Fruit fly (Drosophila melanogaster) whole organism, embryonic: ENCODE results near the gene Tmep.

Source experiments
- Awh ChIP-seq: fragments of 200-800 bp; sonication (Bioruptor generic); IDR thresholded peaks from 2 replicates; pipeline ENCODE4, ENCODE4 v1.3.6; 2022; ENCODE audit warnings: missing biosample characterization, missing genetic modification characterization
- Blimp-1 ChIP-seq: fragments of 200-800 bp; sonication (Bioruptor generic); optimal IDR thresholded peaks from 3 replicates; lab custom pipeline; 2018; ENCODE audit warnings: missing biosample characterization, missing genetic modification characterization, mild to moderate bottlenecking, moderate library complexity, missing genetic modification reagents
- CG10565 ChIP-seq: fragments of 200-800 bp; sonication (Bioruptor generic); optimal IDR thresholded peaks from 3 replicates; lab custom pipeline; 2016; ENCODE audit warnings: missing biosample characterization, mild to moderate bottlenecking, missing genetic modification characterization
- CG10654 ChIP-seq: fragments of 200-800 bp; sonication (Bioruptor generic); optimal IDR thresholded peaks from 2 replicates; lab custom pipeline; 2016; ENCODE audit warnings: missing biosample characterization, missing genetic modification characterization
- CG10979 ChIP-seq: fragments of 200-800 bp; sonication (Bioruptor generic); optimal IDR thresholded peaks from 2 replicates; lab custom pipeline; 2018; ENCODE audit warnings: missing biosample characterization, mild to moderate bottlenecking, missing genetic modification characterization, moderate library complexity
- CG11504 ChIP-seq: fragments of 200-800 bp; sonication (Bioruptor generic); optimal IDR thresholded peaks from 3 replicates; lab custom pipeline; 2019; ENCODE audit warnings: missing biosample characterization, mild to moderate bottlenecking, missing genetic modification characterization, moderate library complexity
- CG11695 ChIP-seq: fragments of 200-800 bp; sonication (Bioruptor generic); IDR thresholded peaks from 3 replicates; pipeline ENCODE4 v1.3.6; 2022; ENCODE audit warnings: missing biosample characterization, missing genetic modification characterization
- CG12104 ChIP-seq: fragments of 200-800 bp; sonication (Bioruptor generic); optimal IDR thresholded peaks from 3 replicates; lab custom pipeline; 2016; ENCODE audit warnings: missing biosample characterization, missing genetic modification characterization
- CG12744 ChIP-seq: fragments of 200-800 bp; sonication (Bioruptor generic); optimal IDR thresholded peaks from 2 replicates; lab custom pipeline; 2016; ENCODE audit warnings: missing biosample characterization, missing genetic modification characterization
- CG15479 ChIP-seq: fragments of 200-800 bp; sonication (Bioruptor generic); optimal IDR thresholded peaks from 3 replicates; lab custom pipeline; 2019; ENCODE audit warnings: missing biosample characterization, mild to moderate bottlenecking, missing genetic modification characterization, moderate library complexity
- CG15696 ChIP-seq: fragments of 200-800 bp; sonication (Bioruptor generic); optimal IDR thresholded peaks from 2 replicates; lab custom pipeline; 2019; ENCODE audit warnings: missing biosample characterization, mild to moderate bottlenecking, missing genetic modification characterization, moderate library complexity
- CG16815 ChIP-seq: fragments of 200-800 bp; sonication (Bioruptor generic); optimal IDR thresholded peaks from 3 replicates; lab custom pipeline; 2017; ENCODE audit warnings: missing biosample characterization, mild to moderate bottlenecking, missing genetic modification characterization
- CG17328 ChIP-seq: fragments of 200-800 bp; sonication (Bioruptor generic); IDR thresholded peaks from 2 replicates; pipeline ENCODE4 v1.3.6; 2022; ENCODE audit warnings: missing biosample characterization, missing genetic modification characterization
- CG1792 ChIP-seq: fragments of 200-800 bp; sonication (Bioruptor generic); optimal IDR thresholded peaks from 2 replicates; lab custom pipeline; 2016; ENCODE audit warnings: missing biosample characterization, missing genetic modification characterization
- CG18619 ChIP-seq: fragments of 200-800 bp; sonication (Bioruptor generic); optimal IDR thresholded peaks from 3 replicates; lab custom pipeline; 2017; ENCODE audit warnings: missing biosample characterization, mild to moderate bottlenecking, missing genetic modification characterization
- CG2678 ChIP-seq: fragments of 200-800 bp; sonication (Bioruptor generic); optimal IDR thresholded peaks from 3 replicates; lab custom pipeline; 2019; ENCODE audit warnings: missing biosample characterization, mild to moderate bottlenecking, missing genetic modification characterization, moderate library complexity
- CG2712 ChIP-seq: fragments of 200-800 bp; optimal IDR thresholded peaks from 3 replicates; lab custom pipeline; 2019; ENCODE audit warnings: missing biosample characterization, mild to moderate bottlenecking, missing genetic modification characterization, moderate library complexity
- CG32532 ChIP-seq: fragments of 200-800 bp; sonication (Bioruptor generic); IDR thresholded peaks from 2 replicates; pipeline ENCODE4 v1.3.6; 2022; ENCODE audit warnings: missing biosample characterization, missing genetic modification characterization
- CG4617 ChIP-seq: fragments of 200-800 bp; sonication (Bioruptor generic); optimal IDR thresholded peaks from 3 replicates; lab custom pipeline; 2016; ENCODE audit warnings: missing biosample characterization, missing genetic modification characterization, borderline replicate concordance
- CG4730 ChIP-seq: fragments of 200-800 bp; sonication (Bioruptor generic); IDR thresholded peaks from 2 replicates; pipeline ENCODE4 v1.3.6; 2022; ENCODE audit warnings: missing biosample characterization, missing genetic modification characterization
- CG5245 ChIP-seq: fragments of 200-800 bp; sonication (Bioruptor generic); optimal IDR thresholded peaks from 3 replicates; lab custom pipeline; 2016; ENCODE audit warnings: missing biosample characterization, missing genetic modification characterization
- CG6654 ChIP-seq: fragments of 200-800 bp; sonication (Bioruptor generic); optimal IDR thresholded peaks from 2 replicates; lab custom pipeline; 2017; ENCODE audit warnings: missing biosample characterization, mild to moderate bottlenecking, missing genetic modification characterization
- CG6683 ChIP-seq: fragments of 200-800 bp; sonication (Bioruptor generic); optimal IDR thresholded peaks from 2 replicates; lab custom pipeline; 2017; ENCODE audit warnings: missing biosample characterization, mild to moderate bottlenecking, missing genetic modification characterization, missing genetic modification reagents
- CG6689 ChIP-seq: fragments of 200-800 bp; sonication (Bioruptor generic); IDR thresholded peaks from 2 replicates; pipeline ENCODE4 v1.3.6; 2022; ENCODE audit warnings: missing biosample characterization, missing genetic modification characterization
- Dref ChIP-seq: fragments of 200-800 bp; sonication (Bioruptor generic); IDR thresholded peaks from 2 replicates; pipeline ENCODE4 v1.3.6; 2022; ENCODE audit warnings: missing biosample characterization, missing genetic modification characterization
- HHEX ChIP-seq: fragments of 200-800 bp; sonication (Bioruptor generic); optimal IDR thresholded peaks from 3 replicates; lab custom pipeline; 2017; ENCODE audit warnings: missing biosample characterization, mild to moderate bottlenecking, missing genetic modification characterization, missing genetic modification reagents
- Hmr ChIP-seq: fragments of 200-800 bp; sonication (Bioruptor generic); optimal IDR thresholded peaks from 3 replicates; lab custom pipeline; 2017; ENCODE audit warnings: mild to moderate bottlenecking, missing biosample characterization, missing genetic modification reagents, missing genetic modification characterization
- Lim3 ChIP-seq: fragments of 200-800 bp; sonication (Bioruptor generic); IDR thresholded peaks from 2 replicates; pipeline ENCODE4 v1.3.6; 2022; ENCODE audit warnings: missing biosample characterization, missing genetic modification characterization
- Mes4 ChIP-seq: fragments of 200-800 bp; sonication (Bioruptor generic); optimal IDR thresholded peaks from 2 replicates; lab custom pipeline; 2016; ENCODE audit warnings: missing biosample characterization, missing genetic modification characterization
- Mrtf ChIP-seq: fragments of 200-800 bp; sonication (Bioruptor generic); IDR thresholded peaks from 3 replicates; pipeline ENCODE4 v1.3.6; 2022; ENCODE audit warnings: missing biosample characterization, missing genetic modification characterization
- NK7.1 ChIP-seq: fragments of 200-800 bp; sonication (Bioruptor generic); optimal IDR thresholded peaks from 3 replicates; lab custom pipeline; 2016; ENCODE audit warnings: missing biosample characterization, missing genetic modification characterization
- Nf-YB ChIP-seq: fragments of 200-800 bp; sonication (Bioruptor generic); optimal IDR thresholded peaks from 3 replicates; lab custom pipeline; 2019; ENCODE audit warnings: missing biosample characterization, mild to moderate bottlenecking, missing genetic modification characterization, moderate library complexity
- PHDP ChIP-seq: fragments of 200-800 bp; sonication (Bioruptor generic); optimal IDR thresholded peaks from 3 replicates; lab custom pipeline; 2018; ENCODE audit warnings: missing biosample characterization, mild to moderate bottlenecking, missing genetic modification characterization, moderate library complexity
- Rfx ChIP-seq: fragments of 200-800 bp; sonication (Bioruptor generic); IDR thresholded peaks from 2 replicates; pipeline ENCODE4 v1.3.6; 2022; ENCODE audit warnings: missing biosample characterization, missing genetic modification characterization
- TFAM ChIP-seq: fragments of 200-800 bp; sonication (Bioruptor generic); optimal IDR thresholded peaks from 2 replicates; lab custom pipeline; 2017; ENCODE audit warnings: missing biosample characterization, missing genetic modification characterization, inconsistent platforms
- bab2 ChIP-seq: fragments of 200-800 bp; sonication (Bioruptor generic); optimal IDR thresholded peaks from 2 replicates; lab custom pipeline; 2016; ENCODE audit warnings: missing biosample characterization, missing genetic modification characterization
- cas ChIP-seq: fragments of 200-800 bp; sonication (Bioruptor generic); IDR thresholded peaks from 2 replicates; pipeline ENCODE4 v1.3.6; 2022; ENCODE audit warnings: missing biosample characterization, missing genetic modification characterization
- croc ChIP-seq: fragments of 200-800 bp; sonication (Bioruptor generic); conservative IDR thresholded peaks from 3 replicates; pipeline ENCODE4 v1.3.6; 2022; ENCODE audit warnings: missing biosample characterization, missing genetic modification characterization
- gem ChIP-seq: fragments of 200-800 bp; sonication (Bioruptor generic); optimal IDR thresholded peaks from 2 replicates; lab custom pipeline; 2019; ENCODE audit warnings: missing biosample characterization, mild to moderate bottlenecking, missing genetic modification characterization, moderate library complexity
- grn ChIP-seq: fragments of 200-800 bp; sonication (Bioruptor generic); optimal IDR thresholded peaks from 3 replicates; lab custom pipeline; 2017; ENCODE audit warnings: missing biosample characterization, missing genetic modification characterization
- gsb ChIP-seq: fragments of 200-800 bp; sonication (Bioruptor generic); IDR thresholded peaks from 2 replicates; pipeline ENCODE4 v1.3.6; 2022; ENCODE audit warnings: missing biosample characterization, missing genetic modification characterization
- hbn ChIP-seq: fragments of 200-800 bp; sonication (Bioruptor generic); IDR thresholded peaks from 2 replicates; pipeline ENCODE4 v1.3.6; 2022; ENCODE audit warnings: missing biosample characterization, missing genetic modification characterization; ENCODE audit not compliant: partially characterized antibody
- onecut ChIP-seq: fragments of 200-800 bp; sonication (Bioruptor generic); IDR thresholded peaks from 2 replicates; pipeline ENCODE4 v1.3.6; 2022; ENCODE audit warnings: missing biosample characterization, missing genetic modification characterization
- pan ChIP-seq, 4 experiments: fragments of >200 bp in 3 of 4; fragments of 200-800 bp in 1 of 4; sonication (Bioruptor generic) in 1 of 4; optimal IDR thresholded peaks in 3 of 4; IDR thresholded peaks in 1 of 4; 2 replicates each; pipeline versions ENCODE4 v1.3.6 to Lab custom; 2017 to 2022; ENCODE audit warnings: missing biosample characterization in 2 of 4, missing genetic modification characterization in 2 of 4, mixed read lengths in 1 of 4
- phol ChIP-seq: fragments of 200-800 bp; sonication (Bioruptor generic); optimal IDR thresholded peaks from 3 replicates; lab custom pipeline; 2018; ENCODE audit warnings: missing biosample characterization, mild to moderate bottlenecking, missing genetic modification characterization, moderate library complexity
- prd ChIP-seq, 3 experiments: fragments of >200 bp in 2 of 3; fragments of 200-800 bp in 1 of 3; sonication (Bioruptor generic) in 1 of 3; optimal IDR thresholded peaks in 2 of 3; IDR thresholded peaks in 1 of 3; 2 replicates in 2 of 3; 3 replicates in 1 of 3; pipeline versions ENCODE4 v1.3.6 to Lab custom; 2017 to 2022; ENCODE audit warnings: missing biosample characterization in 1 of 3, missing genetic modification characterization in 1 of 3
- sens ChIP-seq: fragments of 200-800 bp; sonication (Bioruptor generic); peaks from one replicate; lab custom pipeline; 2016; ENCODE audit warnings: missing biosample characterization, missing genetic modification characterization
- tgo ChIP-seq: fragments of 200-800 bp; sonication (Bioruptor generic); IDR thresholded peaks from 3 replicates; pipeline ENCODE4 v1.3.6; 2022; ENCODE audit warnings: missing biosample characterization, missing genetic modification characterization
- ttk ChIP-seq: fragments of 200-800 bp; sonication (Bioruptor generic); IDR thresholded peaks from 2 replicates; pipeline ENCODE4 v2.1.2; 2022; ENCODE audit warnings: missing biosample characterization, missing genetic modification characterization
- vvl ChIP-seq: fragments of 200-800 bp; sonication (Bioruptor generic); IDR thresholded peaks from 2 replicates; pipeline ENCODE4 v1.3.6; 2022; ENCODE audit warnings: missing biosample characterization, missing genetic modification characterization

The Tmep gene

DNA sequence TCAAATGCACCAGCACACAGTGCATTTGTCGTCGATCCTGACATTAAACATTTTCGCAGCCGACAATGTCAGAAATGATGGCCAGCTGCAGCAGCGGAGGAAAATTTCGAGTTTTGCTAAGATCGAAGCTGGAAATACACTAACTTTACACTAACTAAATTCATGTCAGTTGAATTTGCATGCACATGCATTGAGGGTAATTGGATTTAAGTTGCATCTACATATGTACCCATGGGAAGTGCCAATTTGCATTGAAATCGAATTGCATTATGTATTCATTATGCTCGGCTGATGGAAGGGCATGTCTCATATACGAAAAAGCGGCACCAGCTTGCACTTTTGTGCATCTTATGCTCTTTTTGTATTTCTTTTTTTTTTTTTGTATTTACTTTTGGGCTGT, 15.8 kb downstream of the Tmep start (continued):
- TF ChIP-seq vvl (GFP tag; lab: Robert Waterston, UW) (peak; percentile 63), grn (GFP tag; lab: Kevin White, UChicago) (no peak), onecut (GFP tag; lab: Robert Waterston, UW) (no peak), CG12744 (GFP tag; lab: Kevin White, UChicago) (no peak), cas (GFP tag; lab: Robert Waterston, UW) (no peak), Awh (GFP tag; lab: Robert Waterston, UW) (peak; percentile 72), CG11504 (tag; lab: Kevin White, UChicago) (peak; percentile 69), TFAM (no peak), CG4730 (GFP tag; lab: Robert Waterston, UW) (0 out of 2 replicates have a peak, but pooled peaks have one; percentile 18), CG10979 (tag; lab: Kevin White, UChicago) (peak; percentile 24), CG5245 (peak; percentile 18), Mrtf (GFP tag; lab: Robert Waterston, UW) (no peak), CG15479 (GFP tag; lab: Kevin White, UChicago) (no peak), Lim3 (no peak), bab2 (GFP tag; lab: Kevin White, UChicago) (peak; percentile 16), CG11695 (GFP tag; lab: Robert Waterston, UW) (no peak; the same call in 2 of the 3 replicates), CG18619 (no peak), croc (GFP tag; lab: Robert Waterston, UW) (peak; percentile 16; the same call in 1 of the 3 replicates), HHEX (GFP tag; lab: Kevin White, UChicago) (peak; percentile 8), phol (tag; lab: Kevin White, UChicago) (peak; percentile 38), CG2712 (peak; percentile 36), gem (no peak), Hmr (GFP tag; lab: Kevin White, UChicago) (no peak), CG6689 (peak; percentile 65), prd (optimal IDR thresholded peaks at IDR 0.05; lab: Kevin White, UChicago) (no peak), prd (GFP tag; IDR thresholded peaks at IDR 0.05; lab: Robert Waterston, UW) (peak; percentile 48; the same call in 2 of the 3 replicates), sens (peak; percentile 67), CG15696 (tag; lab: Kevin White, UChicago) (no peak), CG12104 (GFP tag; lab: Kevin White, UChicago) (no peak), pan (optimal IDR thresholded peaks at IDR 0.05; lab: Kevin White, UChicago) (no peak), pan (GFP tag; optimal IDR thresholded peaks at IDR 0.05 in 1 of 2, IDR thresholded peaks at IDR 0.05 in 1 of 2) (peak in 1 of 2 experiments; percentile 47), CG16815 (GFP tag; lab: Kevin White, UChicago) (no peak), Nf-YB (no peak), hbn (GFP tag; lab: Robert Waterston, UW) (no peak), CG6683 (no peak), CG10654 (GFP tag; lab: Kevin White, UChicago) (no peak), CG17328 (GFP tag; lab: Robert Waterston, UW) (peak; percentile 33; the same call in 1 of the 2 replicates), CG10565 (GFP tag; lab: Kevin White, UChicago) (no peak), NK7.1 (GFP tag; lab: Kevin White, UChicago) (no peak), Rfx (GFP tag; lab: Robert Waterston, UW) (0 out of 2 replicates have a peak, but pooled peaks have one; percentile 22), gsb (GFP tag; lab: Robert Waterston, UW) (no peak), Mes4 (no peak), CG4617 (GFP tag; lab: Kevin White, UChicago) (no peak), CG2678 (tag; lab: Kevin White, UChicago) (peak; percentile 28), Dref (GFP tag; lab: Robert Waterston, UW) (no peak), Blimp-1 (GFP tag; lab: Kevin White, UChicago) (peak; percentile 43), PHDP (tag; lab: Kevin White, UChicago) (no peak), CG6654 (GFP tag; lab: Kevin White, UChicago) (no peak), CG32532 (peak; percentile 31; the same call in 1 of the 2 replicates), CG1792 (no peak), tgo (GFP tag; lab: Robert Waterston, UW) (peak; percentile 27; the same call in 2 of the 3 replicates), ttk (GFP tag; lab: Robert Waterston, UW) (peak; percentile 60)
